Worm (Caenorhabditis elegans) whole organism, mixed stage, embryonic: Measurements from ENCODE around the gene him-5.
A peak's percentile ranks its signal among the peaks of the same experiment; 100 is the strongest.
"Not testable (repeated sequence)": the region's sequence is repeated elsewhere in the genome, so short reads cannot be mapped to it uniquely, and the experiment has no call there.

Experiments
- M03D4.4 ChIP-seq: sonication (generic microtip); optimal IDR thresholded peaks from 2 replicates; lab custom pipeline; 2017; ENCODE audit warnings: mild to moderate bottlenecking, missing genetic modification characterization, missing compliant biosample characterization
- blmp-1 ChIP-seq: fragments of 150-350 bp; optimal IDR thresholded peaks from 2 replicates; lab custom pipeline; 2014; ENCODE audit warnings: missing biosample characterization, missing genetic modification characterization
- ceh-39 ChIP-seq: fragments of 150-350 bp; optimal IDR thresholded peaks from 2 replicates; lab custom pipeline; 2014; ENCODE audit warnings: missing biosample characterization, missing genetic modification characterization
- ceh-43 ChIP-seq: fragments of 200-800 bp; sonication (Bioruptor generic); optimal IDR thresholded peaks from 2 replicates; lab custom pipeline; 2018; ENCODE audit warnings: mild to moderate bottlenecking, missing genetic modification characterization, moderate library complexity, missing compliant biosample characterization
- ces-1 ChIP-seq: fragments of 150-350 bp; optimal IDR thresholded peaks from 2 replicates; lab custom pipeline; 2014; ENCODE audit warnings: missing biosample characterization, missing genetic modification reagents, missing genetic modification characterization
- cnd-1 ChIP-seq: fragments of 200-800 bp; sonication (Bioruptor generic); optimal IDR thresholded peaks from 2 replicates; lab custom pipeline; 2018; ENCODE audit warnings: mild to moderate bottlenecking, missing genetic modification characterization, missing compliant biosample characterization
- drap-1 ChIP-seq: fragments of 200-800 bp; sonication (Bioruptor generic); optimal IDR thresholded peaks from 3 replicates; lab custom pipeline; 2018; ENCODE audit warnings: mild to moderate bottlenecking, missing genetic modification characterization, missing compliant biosample characterization
- elt-1 ChIP-seq: sonication (generic microtip); optimal IDR thresholded peaks from 2 replicates; lab custom pipeline; 2017; ENCODE audit warnings: missing genetic modification characterization, mild to moderate bottlenecking, missing compliant biosample characterization, antibody characterized with exemption, moderate library complexity, borderline replicate concordance; ENCODE audit not compliant: insufficient read depth
- ham-2 ChIP-seq: fragments of 200-800 bp; sonication (Bioruptor generic); optimal IDR thresholded peaks from 2 replicates; lab custom pipeline; 2018; ENCODE audit warnings: mild to moderate bottlenecking, missing genetic modification characterization, missing compliant biosample characterization
- lin-13 ChIP-seq: fragments of 150-350 bp; optimal IDR thresholded peaks from 2 replicates; lab custom pipeline; 2014; ENCODE audit warnings: missing biosample characterization, missing genetic modification characterization
- lin-32 ChIP-seq: fragments of 200-800 bp; sonication (Bioruptor generic); optimal IDR thresholded peaks from 2 replicates; lab custom pipeline; 2018; ENCODE audit warnings: mild to moderate bottlenecking, missing genetic modification characterization, missing compliant biosample characterization
- lsy-2 ChIP-seq: fragments of 150-350 bp; optimal IDR thresholded peaks from 2 replicates; lab custom pipeline; 2014; ENCODE audit warnings: missing biosample characterization, missing genetic modification characterization
- mab-5 ChIP-seq: fragments of 150-350 bp; optimal IDR thresholded peaks from 2 replicates; lab custom pipeline; 2014; ENCODE audit warnings: missing biosample characterization, missing genetic modification characterization
- mls-2 ChIP-seq: sonication (generic microtip); optimal IDR thresholded peaks from 2 replicates; lab custom pipeline; 2016; ENCODE audit warnings: mild to moderate bottlenecking, missing genetic modification characterization, moderate library complexity, missing compliant biosample characterization
- nhr-2 ChIP-seq: fragments of 150-350 bp; optimal IDR thresholded peaks from 2 replicates; lab custom pipeline; 2014; ENCODE audit warnings: missing biosample characterization, missing genetic modification characterization
- nhr-237 ChIP-seq: fragments of 150-350 bp; optimal IDR thresholded peaks from 2 replicates; lab custom pipeline; 2014; ENCODE audit warnings: missing biosample characterization, missing genetic modification characterization
- nhr-28 ChIP-seq: fragments of 150-350 bp; optimal IDR thresholded peaks from 2 replicates; lab custom pipeline; 2014; ENCODE audit warnings: missing biosample characterization, missing genetic modification characterization
- nhr-76 ChIP-seq: sonication (generic microtip); optimal IDR thresholded peaks from 2 replicates; lab custom pipeline; 2017; ENCODE audit warnings: missing biosample characterization, missing genetic modification characterization
- pha-4 ChIP-seq: fragments of 150-350 bp; optimal IDR thresholded peaks from 2 replicates; lab custom pipeline; 2018; ENCODE audit warnings: missing biosample characterization, missing genetic modification reagents, missing genetic modification characterization
- snpc-4 ChIP-seq: fragments of 150-350 bp; optimal IDR thresholded peaks from 2 replicates; lab custom pipeline; 2014; ENCODE audit warnings: missing biosample characterization, missing genetic modification characterization
- sptf-1 ChIP-seq: sonication (generic microtip); optimal IDR thresholded peaks from 2 replicates; lab custom pipeline; 2017; ENCODE audit warnings: mild to moderate bottlenecking, missing genetic modification characterization, moderate library complexity, missing compliant biosample characterization
- tbx-8 ChIP-seq: fragments of 200-800 bp; sonication (Bioruptor generic); optimal IDR thresholded peaks from 2 replicates; lab custom pipeline; 2018; ENCODE audit warnings: mild to moderate bottlenecking, missing genetic modification characterization, moderate library complexity, missing compliant biosample characterization
- unc-120 ChIP-seq: sonication (generic microtip); optimal IDR thresholded peaks from 2 replicates; lab custom pipeline; 2017; ENCODE audit warnings: missing genetic modification characterization, missing compliant biosample characterization; ENCODE audit not compliant: poor library complexity, severe bottlenecking
- unc-62 ChIP-seq: fragments of 150-350 bp; optimal IDR thresholded peaks from 2 replicates; lab custom pipeline; 2014; ENCODE audit warnings: missing biosample characterization, missing genetic modification reagents, missing genetic modification characterization
- zip-8 ChIP-seq: fragments of 150-350 bp; optimal IDR thresholded peaks from 2 replicates; lab custom pipeline; 2014; ENCODE audit warnings: missing biosample characterization, missing genetic modification characterization
- ztf-11 ChIP-seq: fragments of 150-350 bp; optimal IDR thresholded peaks from 2 replicates; lab custom pipeline; 2014; ENCODE audit warnings: missing biosample characterization, missing genetic modification characterization

Gene him-5

DNA sequence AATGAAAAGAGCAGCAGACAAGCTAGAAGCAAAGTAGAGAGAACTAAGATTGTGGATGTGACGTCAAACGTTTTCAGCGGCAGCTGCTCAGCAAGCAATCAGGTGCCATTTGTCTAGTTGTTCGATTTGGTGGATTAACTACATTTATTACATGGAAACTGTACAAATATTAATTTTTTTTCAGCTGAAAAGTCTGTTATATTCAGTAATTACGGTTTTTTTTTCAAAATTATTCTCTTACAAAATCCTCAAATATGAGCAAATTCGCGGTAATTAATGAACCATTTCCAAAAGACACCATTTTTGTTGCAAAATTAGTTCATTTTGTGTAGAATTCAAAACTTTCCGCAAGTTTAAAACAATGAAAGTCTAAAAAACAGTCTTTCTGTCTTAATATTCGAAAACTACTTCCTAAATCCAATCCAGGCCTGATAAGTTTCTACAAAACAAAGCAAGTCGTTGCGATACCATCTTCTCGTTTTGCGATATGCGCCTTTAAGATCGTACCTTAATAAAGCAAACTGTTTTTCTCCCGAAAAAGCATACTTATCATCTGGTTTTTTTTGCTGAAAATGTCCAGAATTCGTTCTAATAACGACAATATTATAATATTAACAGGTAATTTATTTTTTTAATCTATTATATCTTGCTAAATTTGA, at the start of gene him-5, which contains the start of gene D1086.5:
TSS of gene him-5 (plus strand) at position 118 of the 659 bp plus-strand sequence.
TSS of gene D1086.5 (minus strand) at position 51 of the 659 bp plus-strand sequence.
- TF ChIP-seq drap-1 (no peak), lin-32 (GFP tag; lab: Kevin White, UChicago) (no peak), blmp-1 (tag; lab: Kevin White, UChicago) (no peak), cnd-1 (no peak), lin-13 (no peak), ceh-43 (GFP tag; lab: Kevin White, UChicago) (no peak), ceh-39 (tag; lab: Kevin White, UChicago) (no peak)

- not testable (repeated sequence) for TF ChIP-seq snpc-4; elt-1; lsy-2 (tag; lab: Kevin White, UChicago)
These were observed 41.0 kb upstream of the him-5 start, which contains the start of gene F58D12.1 for ce11 chrV:14049274-14049673. Gene F58D12.1, plus strand, starts transcription at chrV:14049574.

DNA sequence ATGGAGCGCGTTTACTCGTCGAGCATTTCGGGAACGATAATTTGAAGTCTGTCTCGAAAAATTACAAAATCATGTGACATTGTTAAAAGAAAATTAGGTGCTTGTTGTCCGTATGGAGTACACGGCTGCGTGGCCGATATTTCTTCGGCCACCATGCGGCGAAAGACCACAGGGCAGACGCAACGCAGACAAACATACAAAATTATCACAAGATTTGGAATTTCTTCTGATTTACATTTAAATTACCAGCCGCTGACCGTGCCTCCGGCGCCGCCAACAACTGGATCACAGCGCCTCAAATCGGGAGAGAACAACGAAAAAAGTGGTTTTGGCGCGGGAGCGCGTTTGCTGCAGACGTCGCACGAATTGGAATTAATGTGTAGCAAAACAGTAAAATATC, 35.1 kb upstream of the him-5 start:
- peak; percentile 26 for TF ChIP-seq lsy-2 (tag; lab: Kevin White, UChicago)
- peak; percentile 51 for TF ChIP-seq pha-4
- TF ChIP-seq lin-13, result peak; percentile 34
- peak; percentile 65 for TF ChIP-seq ces-1 (GFP tag; lab: Kevin White, UChicago)
- peak; percentile 49 for TF ChIP-seq sptf-1 (tag; lab: Kevin White, UChicago)
- peak; percentile 38 for TF ChIP-seq nhr-237 (tag; lab: Kevin White, UChicago)
- peak; percentile 25 for TF ChIP-seq cnd-1
- peak; percentile 11 for TF ChIP-seq unc-120 (tag; lab: Kevin White, UChicago)
- TF ChIP-seq, all 35 proteins: peak for 8; not testable (repeated sequence) for 27

DNA sequence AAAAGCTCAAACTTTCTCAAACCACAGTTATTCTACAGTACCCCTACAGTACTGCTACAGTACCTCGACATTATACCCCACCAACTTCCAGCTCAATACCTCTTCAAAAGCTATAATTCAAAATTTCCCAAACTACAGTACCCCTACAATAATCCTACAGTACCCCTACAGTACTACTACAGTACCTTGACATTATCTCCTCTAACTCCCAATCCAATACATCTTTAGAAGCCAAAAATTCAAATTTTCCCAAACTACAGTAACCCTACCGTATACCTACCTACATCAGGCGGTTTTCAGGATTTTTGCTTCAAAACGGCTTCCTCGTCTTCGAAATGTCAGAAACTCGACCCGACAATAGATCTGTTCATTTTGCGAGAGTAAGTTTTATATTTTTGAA, 32.7 kb upstream of the him-5 start, which contains the start of gene F58D12.3:
TSS of gene F58D12.3 (plus strand) at position 301 of the 400 bp plus-strand sequence.
- TF ChIP-seq sptf-1 (tag; lab: Kevin White, UChicago) (no peak), lin-13 (no peak), nhr-2 (tag; lab: Kevin White, UChicago) (no peak), nhr-237 (tag; lab: Kevin White, UChicago) (no peak), mls-2 (tag; lab: Kevin White, UChicago) (no peak), nhr-76 (tag; lab: Kevin White, UChicago) (no peak), unc-62 (no peak), mab-5 (tag; lab: Kevin White, UChicago) (no peak), M03D4.4 (tag; lab: Kevin White, UChicago) (no peak), ztf-11 (tag; lab: Kevin White, UChicago) (no peak), nhr-28 (tag; lab: Kevin White, UChicago) (no peak), ceh-43 (GFP tag; lab: Kevin White, UChicago) (no peak), drap-1 (no peak), pha-4 (no peak), tbx-8 (no peak), zip-8 (tag; lab: Kevin White, UChicago) (no peak)
- TF ChIP-seq, all 35 proteins: peak for 0

- TF ChIP-seq lsy-2 (tag; lab: Kevin White, UChicago), result no peak
These were observed 26.2 kb upstream of the him-5 start for ce11 chrV:14063980-14064379.

ce11 chrV:14064422-14064821, 25.8 kb upstream of the him-5 start, which contains the start of gene D1086.21:
Gene D1086.21, plus strand, starts transcription at chrV:14064722.
- TF ChIP-seq ham-2, result no peak
- no peak for TF ChIP-seq snpc-4

DNA sequence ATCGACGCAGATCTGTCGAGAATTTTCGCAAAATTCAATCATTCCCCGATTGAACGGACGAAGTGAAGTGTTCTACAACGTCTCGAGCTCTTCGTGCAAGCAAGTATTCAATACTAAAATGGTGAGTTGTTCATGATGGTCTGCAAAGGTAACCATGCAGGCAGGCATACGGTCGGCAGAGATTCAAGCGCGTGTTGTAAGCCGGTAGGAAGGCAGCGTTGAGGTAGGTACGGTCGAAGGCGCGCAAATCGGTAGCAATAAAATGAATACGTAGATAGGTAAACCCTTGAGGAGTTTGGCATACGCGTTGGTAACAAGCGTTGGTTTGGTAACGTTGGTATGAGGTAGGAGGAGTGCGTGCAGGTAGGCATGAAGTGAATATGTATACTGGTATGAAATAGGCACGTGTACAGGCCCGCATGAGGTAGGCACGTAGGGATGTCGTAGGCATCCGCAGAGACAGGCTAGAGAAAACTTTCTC, 22.4 kb upstream of the him-5 start, which contains the start of gene D1086.17:
TSS of gene D1086.17 (plus strand) at position 51 of the 481 bp plus-strand sequence.
- TF ChIP-seq unc-62 (no peak), M03D4.4 (tag; lab: Kevin White, UChicago) (no peak), elt-1 (no peak), blmp-1 (tag; lab: Kevin White, UChicago) (no peak), nhr-2 (tag; lab: Kevin White, UChicago) (no peak), drap-1 (no peak), ceh-43 (GFP tag; lab: Kevin White, UChicago) (no peak), nhr-237 (tag; lab: Kevin White, UChicago) (no peak)
- TF ChIP-seq, all 35 proteins: peak for 0
